Fruit fly (Drosophila melanogaster) whole organism, embryonic: ENCODE measurements around the gene CG42366.

Experiments
- B-H2 ChIP-seq: fragments of 200-800 bp; sonication (Bioruptor generic); optimal IDR thresholded peaks from 2 replicates; lab custom pipeline; 2018; ENCODE audit warnings: missing biosample characterization, mild to moderate bottlenecking, missing genetic modification characterization
- BtbVII ChIP-seq: fragments of 200-800 bp; sonication (Bioruptor generic); optimal IDR thresholded peaks from 3 replicates; lab custom pipeline; 2017; ENCODE audit warnings: missing biosample characterization, mild to moderate bottlenecking, missing genetic modification characterization
- CG11085 ChIP-seq: fragments of 200-800 bp; sonication (Bioruptor generic); IDR thresholded peaks from 2 replicates; pipeline ENCODE4 v1.3.6; 2022; ENCODE audit warnings: missing biosample characterization, missing genetic modification characterization
- CG11247 ChIP-seq: fragments of 200-800 bp; sonication (Bioruptor generic); IDR thresholded peaks from 2 replicates; pipeline ENCODE4 v1.3.6; 2022; ENCODE audit warnings: missing biosample characterization, missing genetic modification characterization
- CG13624 ChIP-seq: fragments of 200-800 bp; sonication (Bioruptor generic); optimal IDR thresholded peaks from 2 replicates; lab custom pipeline; 2016; ENCODE audit warnings: missing biosample characterization, missing genetic modification characterization
- CG13894 ChIP-seq: fragments of 200-800 bp; sonication (Bioruptor generic); optimal IDR thresholded peaks from 3 replicates; lab custom pipeline; 2018; ENCODE audit warnings: missing biosample characterization, mild to moderate bottlenecking, missing genetic modification characterization, moderate library complexity
- CG14014 ChIP-seq: fragments of 200-800 bp; sonication (Bioruptor generic); IDR thresholded peaks from 2 replicates; pipeline ENCODE4 v1.3.6; 2022; ENCODE audit warnings: missing biosample characterization, missing genetic modification characterization
- CG14965 ChIP-seq: fragments of 200-800 bp; sonication (Bioruptor generic); optimal IDR thresholded peaks from 2 replicates; lab custom pipeline; 2016; ENCODE audit warnings: missing biosample characterization, missing genetic modification characterization, borderline replicate concordance
- CG15073 ChIP-seq: fragments of 200-800 bp; sonication (Bioruptor generic); optimal IDR thresholded peaks from 2 replicates; lab custom pipeline; 2016; ENCODE audit warnings: missing biosample characterization, missing genetic modification characterization
- CG17568 ChIP-seq: fragments of 200-800 bp; sonication (Bioruptor generic); optimal IDR thresholded peaks from 2 replicates; lab custom pipeline; 2018; ENCODE audit warnings: missing biosample characterization, mild to moderate bottlenecking, missing genetic modification characterization, moderate library complexity
- CG17802 ChIP-seq: fragments of 200-800 bp; sonication (Bioruptor generic); optimal IDR thresholded peaks from 2 replicates; lab custom pipeline; 2018; ENCODE audit warnings: missing biosample characterization, mild to moderate bottlenecking, missing genetic modification characterization, moderate library complexity
- CG18619 ChIP-seq: fragments of 200-800 bp; sonication (Bioruptor generic); optimal IDR thresholded peaks from 3 replicates; lab custom pipeline; 2017; ENCODE audit warnings: missing biosample characterization, mild to moderate bottlenecking, missing genetic modification characterization
- CG2678 ChIP-seq: fragments of 200-800 bp; sonication (Bioruptor generic); optimal IDR thresholded peaks from 3 replicates; lab custom pipeline; 2019; ENCODE audit warnings: missing biosample characterization, mild to moderate bottlenecking, missing genetic modification characterization, moderate library complexity
- CG32772 ChIP-seq: fragments of 200-800 bp; sonication (Bioruptor generic); IDR thresholded peaks from 2 replicates; pipeline ENCODE4 v1.3.6; 2022; ENCODE audit warnings: missing biosample characterization, missing genetic modification characterization
- CG3281 ChIP-seq: fragments of 200-800 bp; sonication (Bioruptor generic); optimal IDR thresholded peaks from 3 replicates; lab custom pipeline; 2017; ENCODE audit warnings: missing biosample characterization, mild to moderate bottlenecking, missing genetic modification characterization
- CG5180 ChIP-seq: fragments of 200-800 bp; sonication (Bioruptor generic); optimal IDR thresholded peaks from 3 replicates; lab custom pipeline; 2017; ENCODE audit warnings: missing biosample characterization, missing genetic modification characterization, mild to moderate bottlenecking, moderate library complexity, missing genetic modification reagents
- CG5245 ChIP-seq: fragments of 200-800 bp; sonication (Bioruptor generic); optimal IDR thresholded peaks from 3 replicates; lab custom pipeline; 2016; ENCODE audit warnings: missing biosample characterization, missing genetic modification characterization
- CG6272 ChIP-seq: fragments of 200-800 bp; sonication (Bioruptor generic); IDR thresholded peaks from 2 replicates; pipeline ENCODE4 v1.3.6; 2022; ENCODE audit warnings: missing biosample characterization, missing genetic modification characterization
- CG6689 ChIP-seq: fragments of 200-800 bp; sonication (Bioruptor generic); IDR thresholded peaks from 2 replicates; pipeline ENCODE4 v1.3.6; 2022; ENCODE audit warnings: missing biosample characterization, missing genetic modification characterization
- CG8290 ChIP-seq, 3 experiments: fragments of 200-800 bp; sonication (Bioruptor generic); optimal IDR thresholded peaks; 2 replicates each; lab custom pipeline; 2016 to 2019; ENCODE audit warnings: missing biosample characterization in 3 of 3, missing genetic modification characterization in 3 of 3, mild to moderate bottlenecking in 2 of 3, moderate library complexity in 1 of 3
- CG9727 ChIP-seq: fragments of 200-800 bp; sonication (Bioruptor generic); optimal IDR thresholded peaks from 3 replicates; lab custom pipeline; 2017; ENCODE audit warnings: missing biosample characterization, mild to moderate bottlenecking, missing genetic modification characterization
- CG9876 ChIP-seq: fragments of 200-800 bp; sonication (Bioruptor generic); optimal IDR thresholded peaks from 2 replicates; lab custom pipeline; 2016; ENCODE audit warnings: missing biosample characterization, missing genetic modification characterization
- Doc2 ChIP-seq: fragments of 200-800 bp; sonication (Bioruptor generic); IDR thresholded peaks from 2 replicates; pipeline ENCODE4 v1.3.6; 2022; ENCODE audit warnings: missing biosample characterization, missing genetic modification characterization
- Dp ChIP-seq: fragments of 200-800 bp; sonication (Bioruptor generic); optimal IDR thresholded peaks from 2 replicates; lab custom pipeline; 2018; ENCODE audit warnings: missing biosample characterization, mild to moderate bottlenecking, missing genetic modification characterization, moderate library complexity
- MTF-1 ChIP-seq: fragments of 200-800 bp; sonication (Bioruptor generic); optimal IDR thresholded peaks from 2 replicates; lab custom pipeline; 2018; ENCODE audit warnings: missing biosample characterization, mild to moderate bottlenecking, missing genetic modification characterization, borderline replicate concordance
- Oaz ChIP-seq: fragments of 200-800 bp; sonication (Bioruptor generic); IDR thresholded peaks from 2 replicates; pipeline ENCODE4 v1.3.6; 2022; ENCODE audit warnings: missing biosample characterization, missing genetic modification characterization
- Pdp1 ChIP-seq, 2 experiments: fragments of 200-800 bp; sonication (Bioruptor generic); optimal IDR thresholded peaks; 3 replicates each; lab custom pipeline; 2016; ENCODE audit warnings: missing biosample characterization in 2 of 2, missing genetic modification characterization in 2 of 2, mild to moderate bottlenecking in 1 of 2, moderate library complexity in 1 of 2
- Sox102F ChIP-seq: fragments of 200-800 bp; sonication (Bioruptor generic); optimal IDR thresholded peaks from 2 replicates; lab custom pipeline; 2018; ENCODE audit warnings: missing biosample characterization, mild to moderate bottlenecking, missing genetic modification characterization, moderate library complexity
- Vsx1 ChIP-seq: fragments of 200-800 bp; sonication (Bioruptor generic); optimal IDR thresholded peaks from 2 replicates; lab custom pipeline; 2017; ENCODE audit warnings: missing biosample characterization, mild to moderate bottlenecking, missing genetic modification characterization, missing genetic modification reagents
- ab ChIP-seq: fragments of 200-800 bp; sonication (Bioruptor generic); optimal IDR thresholded peaks from 2 replicates; lab custom pipeline; 2016; ENCODE audit warnings: missing biosample characterization, missing genetic modification characterization
- aop ChIP-seq: fragments of 200-800 bp; sonication (Bioruptor generic); IDR thresholded peaks from 2 replicates; pipeline ENCODE4 v1.3.6; 2022; ENCODE audit warnings: missing biosample characterization, missing genetic modification characterization
- ap ChIP-seq: fragments of 200-800 bp; sonication (Bioruptor generic); IDR thresholded peaks from 2 replicates; pipeline ENCODE4 v1.3.6; 2022; ENCODE audit warnings: missing biosample characterization, missing genetic modification characterization
- ase ChIP-seq: fragments of 200-800 bp; sonication (Bioruptor generic); IDR thresholded peaks from 3 replicates; pipeline ENCODE4 v1.3.6; 2022; ENCODE audit warnings: missing biosample characterization, missing genetic modification characterization
- croc ChIP-seq: fragments of 200-800 bp; sonication (Bioruptor generic); conservative IDR thresholded peaks from 3 replicates; pipeline ENCODE4 v1.3.6; 2022; ENCODE audit warnings: missing biosample characterization, missing genetic modification characterization
- ems ChIP-seq: fragments of 200-800 bp; sonication (Bioruptor generic); optimal IDR thresholded peaks from 3 replicates; lab custom pipeline; 2016; ENCODE audit warnings: missing biosample characterization, missing genetic modification characterization
- fd102C ChIP-seq: fragments of 200-800 bp; sonication (Bioruptor generic); optimal IDR thresholded peaks from 2 replicates; lab custom pipeline; 2018; ENCODE audit warnings: missing biosample characterization, mild to moderate bottlenecking, missing genetic modification characterization, moderate library complexity
- ftz-f1 ChIP-seq: fragments of 200-800 bp; sonication (Bioruptor generic); optimal IDR thresholded peaks from 2 replicates; lab custom pipeline; 2016; ENCODE audit warnings: missing biosample characterization, missing genetic modification characterization
- gfzf ChIP-seq: fragments of 200-800 bp; sonication (Bioruptor generic); optimal IDR thresholded peaks from 2 replicates; lab custom pipeline; 2016; ENCODE audit warnings: missing biosample characterization, mild to moderate bottlenecking, missing genetic modification characterization, moderate library complexity
- grn ChIP-seq: fragments of 200-800 bp; sonication (Bioruptor generic); optimal IDR thresholded peaks from 3 replicates; lab custom pipeline; 2017; ENCODE audit warnings: missing biosample characterization, missing genetic modification characterization
- gro ChIP-seq: fragments of 200-800 bp; sonication (Bioruptor generic); optimal IDR thresholded peaks from 2 replicates; lab custom pipeline; 2016; ENCODE audit warnings: missing biosample characterization, missing genetic modification characterization
- gsb ChIP-seq: fragments of 200-800 bp; sonication (Bioruptor generic); IDR thresholded peaks from 2 replicates; pipeline ENCODE4 v1.3.6; 2022; ENCODE audit warnings: missing biosample characterization, missing genetic modification characterization
- ham ChIP-seq: fragments of 200-800 bp; sonication (Bioruptor generic); IDR thresholded peaks from 2 replicates; pipeline ENCODE4 v1.3.6; 2022; ENCODE audit warnings: missing biosample characterization, missing genetic modification characterization
- inv ChIP-seq: fragments of 200-800 bp; sonication (Bioruptor generic); IDR thresholded peaks from 2 replicates; pipeline ENCODE4 v1.3.6; 2022; ENCODE audit warnings: missing biosample characterization, missing genetic modification characterization; ENCODE audit not compliant: partially characterized antibody
- jing ChIP-seq: fragments of 200-800 bp; sonication (Bioruptor generic); optimal IDR thresholded peaks from 2 replicates; lab custom pipeline; 2018; ENCODE audit warnings: missing biosample characterization, mild to moderate bottlenecking, missing genetic modification characterization
- kni ChIP-seq: fragments of 200-800 bp; sonication (Bioruptor generic); optimal IDR thresholded peaks from 3 replicates; lab custom pipeline; 2017; ENCODE audit warnings: mild to moderate bottlenecking, missing biosample characterization, missing genetic modification reagents, missing genetic modification characterization
- mirr ChIP-seq: fragments of 200-800 bp; sonication (Bioruptor generic); optimal IDR thresholded peaks from 3 replicates; lab custom pipeline; 2018; ENCODE audit warnings: missing biosample characterization, mild to moderate bottlenecking, missing genetic modification characterization
- oc ChIP-seq: fragments of 200-800 bp; sonication (Bioruptor generic); optimal IDR thresholded peaks from 2 replicates; lab custom pipeline; 2018; ENCODE audit warnings: missing biosample characterization, mild to moderate bottlenecking, missing genetic modification characterization, moderate library complexity
- pfk ChIP-seq: fragments of 200-800 bp; sonication (Bioruptor generic); optimal IDR thresholded peaks from 2 replicates; lab custom pipeline; 2018; ENCODE audit warnings: missing biosample characterization, mild to moderate bottlenecking, missing genetic modification characterization, moderate library complexity
- prd ChIP-seq, 3 experiments: fragments of >200 bp in 2 of 3; fragments of 200-800 bp in 1 of 3; sonication (Bioruptor generic) in 1 of 3; optimal IDR thresholded peaks in 2 of 3; IDR thresholded peaks in 1 of 3; 2 replicates in 2 of 3; 3 replicates in 1 of 3; pipeline versions ENCODE4 v1.3.6 to Lab custom; 2017 to 2022; ENCODE audit warnings: missing biosample characterization in 1 of 3, missing genetic modification characterization in 1 of 3
- sens ChIP-seq: fragments of 200-800 bp; sonication (Bioruptor generic); peaks from one replicate; lab custom pipeline; 2016; ENCODE audit warnings: missing biosample characterization, missing genetic modification characterization
- ttk ChIP-seq: fragments of 200-800 bp; sonication (Bioruptor generic); IDR thresholded peaks from 2 replicates; pipeline ENCODE4 v2.1.2; 2022; ENCODE audit warnings: missing biosample characterization, missing genetic modification characterization

CG42366 gene

DNA sequence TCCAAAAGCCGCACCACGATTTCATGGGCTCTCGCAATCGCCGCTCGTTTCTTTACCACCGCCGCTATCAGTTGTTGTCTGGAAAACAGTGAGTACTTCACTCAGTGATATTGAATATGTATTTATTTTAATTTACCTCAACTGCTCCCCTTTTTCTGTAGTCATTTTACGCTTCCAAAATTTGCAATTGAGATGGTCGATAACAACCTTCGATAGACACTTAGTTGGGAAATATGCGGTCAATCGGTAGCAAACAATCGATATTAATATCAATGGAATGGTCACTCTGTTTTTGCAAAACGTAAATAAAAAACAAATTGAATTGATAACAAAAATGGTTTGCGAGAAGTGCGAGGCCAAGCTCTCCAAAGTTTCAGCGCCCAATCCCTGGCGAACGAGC is 34.4 kb upstream of the CG42366 start, which contains the start of the genes CG34183 and CG4537 (continued):
- no peak for TF ChIP-seq ttk
- no peak for TF ChIP-seq CG6272
- TF ChIP-seq CG9876 (GFP tag; lab: Kevin White, UChicago): no peak
- no peak for TF ChIP-seq Doc2 (GFP tag; lab: Robert Waterston, UW)
- TF ChIP-seq pfk (GFP tag; lab: Kevin White, UChicago): no peak
- no peak for TF ChIP-seq grn
- no peak for TF ChIP-seq ems
- no peak for TF ChIP-seq CG2678 (tag; lab: Kevin White, UChicago)
- TF ChIP-seq sens (GFP tag; lab: Kevin White, UChicago): peak; percentile 58
- no peak for TF ChIP-seq CG17568
- no peak for TF ChIP-seq CG14014 (GFP tag; lab: Robert Waterston, UW)
- TF ChIP-seq CG13894: no peak
- no peak for TF ChIP-seq ap (GFP tag; lab: Robert Waterston, UW)
- no peak for TF ChIP-seq ftz-f1 (GFP tag; lab: Kevin White, UChicago)
- no peak for TF ChIP-seq CG8290 (GFP tag; optimal IDR thresholded peaks at IDR 0.05; lab: Kevin White, UChicago)
- peak in 1 of 2 experiments; percentile 34 for TF ChIP-seq CG8290 (tag; optimal IDR thresholded peaks at IDR 0.05; lab: Kevin White, UChicago)
- TF ChIP-seq aop (GFP tag; lab: Robert Waterston, UW): no peak
- TF ChIP-seq gfzf (GFP tag; lab: Kevin White, UChicago): peak; percentile 51
- TF ChIP-seq inv: peak; percentile 77
- no peak for TF ChIP-seq CG14965
- no peak for TF ChIP-seq jing (GFP tag; lab: Kevin White, UChicago)
- TF ChIP-seq CG6689 (GFP tag; lab: Robert Waterston, UW): no peak
- no peak for TF ChIP-seq CG5245 (GFP tag; lab: Kevin White, UChicago)
- no peak for TF ChIP-seq CG15073 (GFP tag; lab: Kevin White, UChicago)
- no peak for TF ChIP-seq CG32772 (GFP tag; lab: Robert Waterston, UW)
- TF ChIP-seq gsb (GFP tag; lab: Robert Waterston, UW): no peak
- peak; percentile 40 for TF ChIP-seq CG13624 (GFP tag; lab: Kevin White, UChicago)
- TF ChIP-seq prd (optimal IDR thresholded peaks at IDR 0.05; lab: Kevin White, UChicago): no peak
- TF ChIP-seq prd (GFP tag; IDR thresholded peaks at IDR 0.05; lab: Robert Waterston, UW): no peak
- no peak for TF ChIP-seq CG9727 (GFP tag; lab: Kevin White, UChicago)
- TF ChIP-seq CG5180 (GFP tag; lab: Kevin White, UChicago): no peak
- TF ChIP-seq fd102C: no peak
- no peak for TF ChIP-seq ham (GFP tag; lab: Robert Waterston, UW)
- no peak for TF ChIP-seq Pdp1 (GFP tag; optimal IDR thresholded peaks at IDR 0.05; lab: Kevin White, UChicago)
- no peak for TF ChIP-seq Vsx1
- no peak for TF ChIP-seq CG11085 (GFP tag; lab: Robert Waterston, UW)
- no peak for TF ChIP-seq CG3281
- TF ChIP-seq B-H2 (GFP tag; lab: Kevin White, UChicago): no peak
- TF ChIP-seq ab (GFP tag; lab: Kevin White, UChicago): no peak
- no peak for TF ChIP-seq oc
- TF ChIP-seq Sox102F: no peak
- peak; percentile 61 for TF ChIP-seq Dp (GFP tag; lab: Kevin White, UChicago)
- no peak for TF ChIP-seq MTF-1 (GFP tag; lab: Kevin White, UChicago)
- TF ChIP-seq BtbVII (GFP tag; lab: Kevin White, UChicago): no peak
- TF ChIP-seq mirr (GFP tag; lab: Kevin White, UChicago): no peak
- no peak for TF ChIP-seq CG18619 (GFP tag; lab: Kevin White, UChicago)
- no peak for TF ChIP-seq Oaz (GFP tag; lab: Robert Waterston, UW)
- TF ChIP-seq kni: no peak
- no peak for TF ChIP-seq CG17802 (tag; lab: Kevin White, UChicago)
- no peak for TF ChIP-seq gro (GFP tag; lab: Kevin White, UChicago)
- TF ChIP-seq ase: no peak
- no peak for TF ChIP-seq croc (GFP tag; lab: Robert Waterston, UW)
- TF ChIP-seq CG11247 (GFP tag; lab: Robert Waterston, UW): no peak
